Fruit fly (Drosophila melanogaster) whole organism, wandering third instar larva: ENCODE data around the gene CG8043.
A peak's percentile ranks its signal among the peaks of the same experiment; 100 is the strongest.

Source experiments
- Abd-B ChIP-seq: fragments of >200 bp; optimal IDR thresholded peaks from 2 replicates; lab custom pipeline; 2017; ENCODE audit warnings: missing biosample characterization, missing genetic modification characterization
- CG32264 ChIP-seq: fragments of 200-800 bp; sonication (Bioruptor generic); optimal IDR thresholded peaks from 2 replicates; lab custom pipeline; 2016; ENCODE audit warnings: missing biosample characterization, missing genetic modification characterization
- CG9705 ChIP-seq: fragments of 200-800 bp; sonication (Bioruptor generic); optimal IDR thresholded peaks from 2 replicates; lab custom pipeline; 2018; ENCODE audit warnings: missing biosample characterization, mild to moderate bottlenecking, missing genetic modification characterization
- CrebA ChIP-seq: fragments of 200-800 bp; sonication (Bioruptor generic); optimal IDR thresholded peaks from 2 replicates; lab custom pipeline; 2016; ENCODE audit warnings: missing biosample characterization, mild to moderate bottlenecking, missing genetic modification characterization, borderline replicate concordance
- Dfd ChIP-seq: fragments of >200 bp; optimal IDR thresholded peaks from 2 replicates; lab custom pipeline; 2017; ENCODE audit warnings: missing biosample characterization, missing genetic modification characterization
- Dif ChIP-seq: fragments of 200-275, 200-300 bp; sonication (Bioruptor generic); optimal IDR thresholded peaks from 2 replicates; lab custom pipeline; 2018; ENCODE audit warnings: missing biosample characterization, missing genetic modification characterization; ENCODE audit not compliant: partially characterized antibody
- GATAd ChIP-seq: sonication (Bioruptor generic); optimal IDR thresholded peaks from 2 replicates; lab custom pipeline; 2016; ENCODE audit warnings: missing biosample characterization, missing genetic modification characterization
- HLH106 ChIP-seq: fragments of 200-800 bp; optimal IDR thresholded peaks from 3 replicates; lab custom pipeline; 2019; ENCODE audit warnings: missing biosample characterization, mild to moderate bottlenecking, missing genetic modification characterization, moderate library complexity
- Hr83 ChIP-seq: fragments of 200-300 bp; sonication (Bioruptor generic); optimal IDR thresholded peaks from 2 replicates; lab custom pipeline; 2016; ENCODE audit warnings: missing biosample characterization, mild to moderate bottlenecking, missing genetic modification characterization, moderate library complexity; ENCODE audit not compliant: poor library complexity, severe bottlenecking
- Mio ChIP-seq: sonication (Bioruptor generic); optimal IDR thresholded peaks from 2 replicates; lab custom pipeline; 2016; ENCODE audit warnings: missing biosample characterization, missing genetic modification characterization
- Myc ChIP-seq: fragments of >200 bp; optimal IDR thresholded peaks from 2 replicates; lab custom pipeline; 2017
- N ChIP-seq: fragments of >200 bp; optimal IDR thresholded peaks from 2 replicates; lab custom pipeline; 2018; ENCODE audit warnings: missing biosample characterization, missing external identifiers, missing genetic modification characterization
- OdsH ChIP-seq: fragments of 200-800 bp; sonication (Bioruptor generic); optimal IDR thresholded peaks from 2 replicates; lab custom pipeline; 2016; ENCODE audit warnings: missing biosample characterization, mild to moderate bottlenecking, missing genetic modification characterization
- Rel ChIP-seq, 2 experiments: fragments of 200-800 bp; sonication (Bioruptor generic) in 1 of 2; optimal IDR thresholded peaks; 2 replicates in 1 of 2; 3 replicates in 1 of 2; lab custom pipeline; 2016 to 2019; ENCODE audit warnings: mild to moderate bottlenecking in 2 of 2, missing biosample characterization in 2 of 2, missing genetic modification characterization in 2 of 2, moderate library complexity in 1 of 2
- Sp1 ChIP-seq: fragments of 200-800 bp; sonication (Bioruptor generic); optimal IDR thresholded peaks from 3 replicates; lab custom pipeline; 2019; ENCODE audit warnings: missing biosample characterization, mild to moderate bottlenecking, missing genetic modification characterization, moderate library complexity
- Vsx2 ChIP-seq: fragments of 200-300, 225-300 bp; sonication (Bioruptor generic); optimal IDR thresholded peaks from 2 replicates; lab custom pipeline; 2018; ENCODE audit warnings: missing biosample characterization, missing genetic modification characterization; ENCODE audit not compliant: partially characterized antibody
- br ChIP-seq: fragments of 200-800 bp; sonication (Bioruptor generic); optimal IDR thresholded peaks from 2 replicates; lab custom pipeline; 2016; ENCODE audit warnings: missing biosample characterization, missing genetic modification characterization
- dl ChIP-seq, 2 experiments: fragments of 175-275, 200-275 bp in 1 of 2; fragments of 200-275 bp in 1 of 2; sonication (Bioruptor generic); optimal IDR thresholded peaks; lab custom pipeline; 2018; ENCODE audit warnings: mild to moderate bottlenecking in 2 of 2, missing biosample characterization in 2 of 2, missing genetic modification characterization in 2 of 2, moderate library complexity in 2 of 2; ENCODE audit not compliant: partially characterized antibody in 2 of 2, insufficient read depth in 1 of 2
- dmrt93B ChIP-seq: fragments of 200-800 bp; sonication (Bioruptor generic); optimal IDR thresholded peaks from 2 replicates; lab custom pipeline; 2018; ENCODE audit warnings: missing biosample characterization, mild to moderate bottlenecking, missing genetic modification characterization
- ey ChIP-seq: fragments of 200-800 bp; sonication (Bioruptor generic); optimal IDR thresholded peaks from 2 replicates; lab custom pipeline; 2016; ENCODE audit warnings: missing biosample characterization, missing genetic modification characterization
- foxo ChIP-seq, 2 experiments: fragments of 200-800 bp; sonication (Bioruptor generic); optimal IDR thresholded peaks; 2 replicates in 1 of 2; 3 replicates in 1 of 2; lab custom pipeline; 2016 to 2017; ENCODE audit warnings: missing biosample characterization in 2 of 2, missing genetic modification characterization in 2 of 2
- fru ChIP-seq: fragments of 200-800 bp; sonication (Bioruptor generic); optimal IDR thresholded peaks from 3 replicates; lab custom pipeline; 2016; ENCODE audit warnings: missing biosample characterization, mild to moderate bottlenecking, missing genetic modification characterization
- h ChIP-seq: fragments of 200-800 bp; sonication (Bioruptor generic); optimal IDR thresholded peaks from 3 replicates; lab custom pipeline; 2016; ENCODE audit warnings: missing biosample characterization, mild to moderate bottlenecking, missing genetic modification characterization
- jim ChIP-seq: fragments of 175-275, 200-325 bp; sonication (Bioruptor generic); optimal IDR thresholded peaks from 2 replicates; lab custom pipeline; 2016; ENCODE audit warnings: missing biosample characterization, mild to moderate bottlenecking, missing genetic modification characterization
- lola ChIP-seq: fragments of >200 bp; optimal IDR thresholded peaks from 2 replicates; lab custom pipeline; 2017; ENCODE audit warnings: missing biosample characterization, missing genetic modification characterization
- pan ChIP-seq: fragments of >200 bp; optimal IDR thresholded peaks from 2 replicates; lab custom pipeline; 2017
- psq ChIP-seq: fragments of 200-800 bp; sonication (Bioruptor generic); optimal IDR thresholded peaks from 3 replicates; lab custom pipeline; 2017; ENCODE audit warnings: missing biosample characterization, mild to moderate bottlenecking, missing genetic modification characterization, moderate library complexity
- rgr ChIP-seq: fragments of 200-800 bp; sonication (Bioruptor generic); optimal IDR thresholded peaks from 3 replicates; lab custom pipeline; 2016; ENCODE audit warnings: missing biosample characterization, mild to moderate bottlenecking, missing genetic modification characterization
- sage ChIP-seq: fragments of 200-800 bp; sonication (Bioruptor generic); optimal IDR thresholded peaks from 2 replicates; lab custom pipeline; 2016; ENCODE audit warnings: missing biosample characterization, mild to moderate bottlenecking, missing genetic modification characterization
- sv ChIP-seq: fragments of 200-800 bp; sonication (Bioruptor generic); optimal IDR thresholded peaks from 3 replicates; lab custom pipeline; 2016; ENCODE audit warnings: missing biosample characterization, missing genetic modification characterization
- tai ChIP-seq: sonication (Bioruptor generic); optimal IDR thresholded peaks from 2 replicates; lab custom pipeline; 2016; ENCODE audit warnings: missing biosample characterization, missing genetic modification characterization
- usp ChIP-seq: fragments of >200 bp; optimal IDR thresholded peaks from 2 replicates; lab custom pipeline; 2017; ENCODE audit warnings: missing biosample characterization, missing genetic modification characterization
- woc ChIP-seq: sonication (Bioruptor generic); optimal IDR thresholded peaks from 2 replicates; lab custom pipeline; 2016; ENCODE audit warnings: missing biosample characterization, mild to moderate bottlenecking, missing genetic modification characterization

CG8043 gene

dm6 chr3R:8712722-8713131 is 36.0 kb downstream of the CG8043 start, which contains the start of gene CG8112 (continued):
- TF ChIP-seq dmrt93B (GFP tag; lab: Kevin White, UChicago) (peak; percentile 19), br (GFP tag; lab: Kevin White, UChicago) (no peak), dl (GFP tag; optimal IDR thresholded peaks at IDR 0.05; lab: Kevin White, UChicago; ENCODE audit: insufficient read depth in 1 of 2, partially characterized antibody in 2 of 2) (no peak), woc (GFP tag; lab: Kevin White, UChicago) (no peak), Sp1 (peak; percentile 52), CG9705 (GFP tag; lab: Kevin White, UChicago) (no peak), GATAd (GFP tag; lab: Kevin White, UChicago) (no peak), usp (no peak), CG32264 (GFP tag; lab: Kevin White, UChicago) (no peak), h (GFP tag; lab: Kevin White, UChicago) (no peak), Dif (GFP tag; lab: Kevin White, UChicago) (peak; percentile 5), CrebA (GFP tag; lab: Kevin White, UChicago) (no peak)

- TF ChIP-seq br (GFP tag; lab: Kevin White, UChicago) (no peak), Hr83 (no peak), CG9705 (GFP tag; lab: Kevin White, UChicago) (no peak), lola (GFP tag; lab: Kevin White, UChicago) (no peak), tai (no peak), dl (GFP tag; optimal IDR thresholded peaks at IDR 0.05; lab: Kevin White, UChicago; ENCODE audit: insufficient read depth in 1 of 2, partially characterized antibody in 2 of 2) (no peak), Myc (no peak), Mio (GFP tag; lab: Kevin White, UChicago) (no peak), rgr (GFP tag; lab: Kevin White, UChicago) (no peak), psq (GFP tag; lab: Kevin White, UChicago) (no peak), h (GFP tag; lab: Kevin White, UChicago) (no peak), dmrt93B (GFP tag; lab: Kevin White, UChicago) (no peak), sage (GFP tag; lab: Kevin White, UChicago) (no peak), CrebA (GFP tag; lab: Kevin White, UChicago) (no peak)
Measured at dm6 chr3R:8715371-8715770, 38.7 kb downstream of the CG8043 start.

dm6 chr3R:8715851-8716550 is 39.3 kb downstream of the CG8043 start, which contains the start of gene TMEM216:
TSS of gene TMEM216 (plus strand) at chr3R:8716243.
- TF ChIP-seq psq (GFP tag; lab: Kevin White, UChicago) (peak; percentile 2), CrebA (GFP tag; lab: Kevin White, UChicago) (no peak), Hr83 (no peak), Abd-B (no peak), tai (no peak), Mio (GFP tag; lab: Kevin White, UChicago) (no peak), dl (GFP tag; optimal IDR thresholded peaks at IDR 0.05; lab: Kevin White, UChicago; ENCODE audit: insufficient read depth in 1 of 2, partially characterized antibody in 2 of 2) (no peak), fru (no peak), foxo (GFP tag; optimal IDR thresholded peaks at IDR 0.05; lab: Kevin White, UChicago) (no peak), Rel (GFP tag; optimal IDR thresholded peaks at IDR 0.05; lab: Kevin White, UChicago) (no peak), Rel (tag; optimal IDR thresholded peaks at IDR 0.05; lab: Kevin White, UChicago) (peak; percentile 58), GATAd (GFP tag; lab: Kevin White, UChicago) (no peak), CG9705 (GFP tag; lab: Kevin White, UChicago) (no peak), ey (GFP tag; lab: Kevin White, UChicago) (no peak), Dfd (GFP tag; lab: Kevin White, UChicago) (no peak), OdsH (GFP tag; lab: Kevin White, UChicago) (no peak), Vsx2 (GFP tag; lab: Kevin White, UChicago) (no peak), HLH106 (no peak), sv (no peak), CG32264 (GFP tag; lab: Kevin White, UChicago) (no peak), rgr (GFP tag; lab: Kevin White, UChicago) (peak; percentile 1), N (no peak), dmrt93B (GFP tag; lab: Kevin White, UChicago) (no peak), jim (no peak), Myc (no peak), Dif (GFP tag; lab: Kevin White, UChicago) (no peak), pan (lab: Kevin White, UChicago) (no peak)
